Worm (Caenorhabditis elegans) whole organism, L4 larva: ENCODE results near the gene ets-4.

Source experiments
- F44E2.7 ChIP-seq: fragments of 200-800 bp; sonication (Bioruptor generic); IDR thresholded peaks from 2 replicates; pipeline ENCODE4 v2.1.2; 2022; ENCODE audit warnings: missing genetic modification characterization, missing compliant biosample characterization
- R02D3.7 ChIP-seq: fragments of 150-350 bp; sonication (generic microtip); optimal IDR thresholded peaks from 3 replicates; lab custom pipeline; 2014; ENCODE audit warnings: missing biosample characterization, missing genetic modification characterization
- T20F7.1 ChIP-seq: fragments of 200-800 bp; sonication (Bioruptor generic); optimal IDR thresholded peaks from 2 replicates; lab custom pipeline; 2018; ENCODE audit warnings: mild to moderate bottlenecking, missing genetic modification characterization, missing compliant biosample characterization
- Y5F2A.4 ChIP-seq: fragments of 200-800 bp; sonication (Bioruptor generic); optimal IDR thresholded peaks from 2 replicates; lab custom pipeline; 2018; ENCODE audit warnings: mild to moderate bottlenecking, missing genetic modification characterization, missing compliant biosample characterization
- Y75B8A.6 ChIP-seq: fragments of 200-800 bp; sonication (Bioruptor generic); IDR thresholded peaks from 2 replicates; pipeline ENCODE4 v1.3.6; 2022; ENCODE audit warnings: missing genetic modification reagents, missing genetic modification characterization, missing compliant biosample characterization
- ZK546.5 ChIP-seq, 2 experiments: sonication (generic microtip); optimal IDR thresholded peaks; 2 replicates each; lab custom pipeline; 2017; ENCODE audit warnings: missing biosample characterization in 2 of 2, missing genetic modification characterization in 2 of 2
- arid-1 ChIP-seq: fragments of 200-800 bp; sonication (Bioruptor generic); conservative IDR thresholded peaks from 2 replicates; pipeline ENCODE4 v1.3.6; 2022; ENCODE audit warnings: missing genetic modification reagents, missing genetic modification characterization, missing compliant biosample characterization
- attf-4 ChIP-seq: sonication (generic microtip); optimal IDR thresholded peaks from 3 replicates; lab custom pipeline; 2017; ENCODE audit warnings: missing biosample characterization, missing genetic modification characterization
- ceh-20 ChIP-seq: fragments of 200-800 bp; sonication (Bioruptor generic); IDR thresholded peaks from 2 replicates; pipeline ENCODE4 v1.3.6; 2022; ENCODE audit warnings: missing genetic modification reagents, missing genetic modification characterization, missing compliant biosample characterization
- ceh-32 ChIP-seq: sonication (generic microtip); optimal IDR thresholded peaks from 2 replicates; lab custom pipeline; 2016; ENCODE audit warnings: mild to moderate bottlenecking, missing genetic modification characterization, missing compliant biosample characterization; ENCODE audit not compliant: poor library complexity
- ceh-44 ChIP-seq: fragments of 200-800 bp; sonication (Bioruptor generic); IDR thresholded peaks from 2 replicates; pipeline ENCODE4 v1.3.6; 2022; ENCODE audit warnings: missing genetic modification reagents, missing genetic modification characterization, missing compliant biosample characterization
- ctbp-1 ChIP-seq: fragments of 200-800 bp; sonication (Bioruptor generic); IDR thresholded peaks from 2 replicates; pipeline ENCODE4 v1.3.6; 2022; ENCODE audit warnings: missing genetic modification reagents, missing genetic modification characterization, missing compliant biosample characterization
- daf-16 ChIP-seq, 3 experiments: sonication (generic microtip); optimal IDR thresholded peaks; 2 replicates each; lab custom pipeline; 2016 to 2017; ENCODE audit warnings: missing genetic modification characterization in 3 of 3, missing genetic modification reagents in 3 of 3, mild to moderate bottlenecking in 2 of 3, missing compliant biosample characterization in 2 of 3, missing biosample characterization in 1 of 3, moderate library complexity in 1 of 3
- dmd-9 ChIP-seq: fragments of 200-800 bp; sonication (Bioruptor generic); IDR thresholded peaks from 2 replicates; pipeline ENCODE4 v1.3.6; 2022; ENCODE audit warnings: missing genetic modification reagents, missing genetic modification characterization, missing compliant biosample characterization
- dve-1 ChIP-seq: sonication (generic microtip); optimal IDR thresholded peaks from 2 replicates; lab custom pipeline; 2017; ENCODE audit warnings: antibody characterized with exemption, mild to moderate bottlenecking, missing genetic modification characterization, missing compliant biosample characterization; ENCODE audit not compliant: insufficient read depth
- hlh-30 ChIP-seq: sonication (generic microtip); optimal IDR thresholded peaks from 2 replicates; lab custom pipeline; 2017; ENCODE audit warnings: antibody characterized with exemption, mild to moderate bottlenecking, missing genetic modification characterization, missing compliant biosample characterization; ENCODE audit not compliant: insufficient read depth
- lim-7 ChIP-seq: fragments of 200-800 bp; sonication (Bioruptor generic); IDR thresholded peaks from 2 replicates; pipeline ENCODE4 v1.3.6; 2022; ENCODE audit warnings: missing genetic modification characterization, missing compliant biosample characterization
- lin-13 ChIP-seq: fragments of 150-350 bp; optimal IDR thresholded peaks from 2 replicates; lab custom pipeline; 2014; ENCODE audit warnings: missing biosample characterization, missing genetic modification reagents, missing genetic modification characterization
- lin-29 ChIP-seq: fragments of 200-800 bp; sonication (Bioruptor generic); IDR thresholded peaks from 2 replicates; pipeline ENCODE4 v1.3.6; 2022; ENCODE audit warnings: missing genetic modification reagents, missing genetic modification characterization, missing compliant biosample characterization
- lin-38 ChIP-seq: fragments of 200-800 bp; sonication (Bioruptor generic); IDR thresholded peaks from 2 replicates; pipeline ENCODE4 v1.3.6; 2022; ENCODE audit warnings: missing genetic modification reagents, missing genetic modification characterization, missing compliant biosample characterization
- lir-3 ChIP-seq: sonication (generic microtip); optimal IDR thresholded peaks from 2 replicates; lab custom pipeline; 2016; ENCODE audit warnings: mild to moderate bottlenecking, missing genetic modification characterization, missing compliant biosample characterization
- mdt-29 ChIP-seq: fragments of 200-800 bp; sonication (Bioruptor generic); IDR thresholded peaks from 2 replicates; pipeline ENCODE4 v1.3.6; 2022; ENCODE audit warnings: missing genetic modification reagents, missing genetic modification characterization, missing compliant biosample characterization
- mes-2 ChIP-seq: sonication (generic microtip); optimal IDR thresholded peaks from 2 replicates; lab custom pipeline; 2016; ENCODE audit warnings: missing genotype, mild to moderate bottlenecking, missing genetic modification characterization, missing compliant biosample characterization; ENCODE audit not compliant: poor library complexity, severe bottlenecking
- mxl-3 ChIP-seq: fragments of 200-800 bp; sonication (Bioruptor generic); optimal IDR thresholded peaks from 2 replicates; lab custom pipeline; 2018; ENCODE audit warnings: mild to moderate bottlenecking, missing genetic modification characterization, missing compliant biosample characterization
- nhr-10 ChIP-seq: fragments of 150-350 bp; optimal IDR thresholded peaks from 2 replicates; lab custom pipeline; 2014; ENCODE audit warnings: missing biosample characterization, missing genetic modification characterization
- nhr-28 ChIP-seq: fragments of 150-350 bp; optimal IDR thresholded peaks from 2 replicates; lab custom pipeline; 2014; ENCODE audit warnings: missing biosample characterization, missing genetic modification characterization
- nhr-42 ChIP-seq: fragments of 200-800 bp; sonication (Bioruptor generic); IDR thresholded peaks from 2 replicates; pipeline ENCODE4 v1.3.6; 2022; ENCODE audit warnings: missing genetic modification characterization, missing compliant biosample characterization
- nhr-6 ChIP-seq: fragments of 150-350 bp; optimal IDR thresholded peaks from 2 replicates; lab custom pipeline; 2014; ENCODE audit warnings: missing biosample characterization, missing genetic modification characterization
- pha-4 ChIP-seq, 2 experiments: fragments of 150-350 bp in 1 of 2; fragments of 200-800 bp in 1 of 2; sonication (Bioruptor generic) in 1 of 2; IDR thresholded peaks in 1 of 2; optimal IDR thresholded peaks in 1 of 2; 2 replicates each; pipeline versions ENCODE4 v1.3.6 to Lab custom; 2014 to 2022; ENCODE audit warnings: missing genetic modification characterization in 2 of 2, missing genetic modification reagents in 2 of 2, missing biosample characterization in 1 of 2, missing compliant biosample characterization in 1 of 2
- php-3 ChIP-seq: fragments of 200-800 bp; sonication (Bioruptor generic); IDR thresholded peaks from 2 replicates; pipeline ENCODE4 v1.3.6; 2022; ENCODE audit warnings: missing genetic modification reagents, missing genetic modification characterization, missing compliant biosample characterization
- pqm-1 ChIP-seq: sonication (generic microtip); optimal IDR thresholded peaks from 2 replicates; lab custom pipeline; 2017; ENCODE audit warnings: missing biosample characterization, missing genetic modification characterization
- rbr-2 ChIP-seq: sonication (generic microtip); optimal IDR thresholded peaks from 2 replicates; lab custom pipeline; 2016; ENCODE audit warnings: missing genotype, missing genetic modification characterization, missing compliant biosample characterization
- skn-1 ChIP-seq: fragments of 150-350 bp; optimal IDR thresholded peaks from 2 replicates; lab custom pipeline; 2014; ENCODE audit warnings: missing biosample characterization, missing genetic modification characterization
- snpc-4 ChIP-seq: fragments of 150-350 bp; optimal IDR thresholded peaks from 2 replicates; lab custom pipeline; 2014; ENCODE audit warnings: missing biosample characterization, missing genetic modification characterization
- spr-1 ChIP-seq: sonication (generic microtip); optimal IDR thresholded peaks from 2 replicates; lab custom pipeline; 2016; ENCODE audit warnings: mild to moderate bottlenecking, missing genetic modification characterization, missing compliant biosample characterization
- tag-97 ChIP-seq: fragments of 200-800 bp; sonication (Bioruptor generic); IDR thresholded peaks from 2 replicates; pipeline ENCODE4 v1.3.6; 2022; ENCODE audit warnings: missing genetic modification characterization, missing compliant biosample characterization
- unc-62 ChIP-seq, 3 experiments: fragments of 150-350 bp in 1 of 3; sonication (generic microtip); optimal IDR thresholded peaks in 2 of 3; peaks in 1 of 3; 1 replicate in 1 of 3; 2 replicates in 2 of 3; lab custom pipeline; 2014 to 2017; ENCODE audit warnings: missing biosample characterization in 3 of 3, missing genetic modification characterization in 3 of 3, missing genetic modification reagents in 3 of 3, missing genotype in 1 of 3
- zip-2 ChIP-seq: fragments of 150-350 bp; optimal IDR thresholded peaks from 2 replicates; lab custom pipeline; 2014; ENCODE audit warnings: missing biosample characterization, missing genetic modification characterization

Gene ets-4

ce11 chrX:6473698-6474314, 44.9 kb upstream of the ets-4 start, which contains the start of the genes C15B12.4 and C15B12.8:
Gene C15B12.4 (minus strand): TSS chrX:6473748.
Gene C15B12.8 (plus strand): TSS chrX:6474264.
- TF ChIP-seq snpc-4 (tag; lab: Kevin White, UChicago), result no peak
- no peak for TF ChIP-seq ceh-44 (GFP tag; lab: Robert Waterston, UW)
- peak in 1 of 2 experiments; percentile 17 for TF ChIP-seq unc-62 (GFP tag; optimal IDR thresholded peaks at IDR 0.05 in 1 of 2; lab: Kevin White, UChicago)
- TF ChIP-seq unc-62 (tag; optimal IDR thresholded peaks at IDR 0.05; lab: Kevin White, UChicago), result no peak
- no peak for TF ChIP-seq rbr-2 (tag; lab: Kevin White, UChicago)
- no peak for TF ChIP-seq hlh-30 (tag; lab: Kevin White, UChicago)
- peak in 1 of 2 experiments; percentile 87 for TF ChIP-seq daf-16 (GFP tag; optimal IDR thresholded peaks at IDR 0.05; lab: Kevin White, UChicago)
- TF ChIP-seq daf-16 (tag; optimal IDR thresholded peaks at IDR 0.05; lab: Kevin White, UChicago), result no peak
- TF ChIP-seq nhr-42 (GFP tag; lab: Robert Waterston, UW), result no peak
- TF ChIP-seq R02D3.7 (tag; lab: Kevin White, UChicago), result no peak
- no peak for TF ChIP-seq skn-1 (tag; lab: Kevin White, UChicago)
- TF ChIP-seq mes-2 (tag; lab: Kevin White, UChicago), result no peak

ce11 chrX:6476540-6476939, 42.1 kb upstream of the ets-4 start, which contains the start of gene C15B12.1:
Gene C15B12.1 (plus strand): TSS chrX:6476810.
- peak; percentile 16 for TF ChIP-seq pqm-1 (tag; lab: Kevin White, UChicago)
- no peak for TF ChIP-seq mxl-3
- no peak for TF ChIP-seq lin-29
- no peak for TF ChIP-seq ceh-20 (GFP tag; lab: Robert Waterston, UW)
- TF ChIP-seq php-3 (GFP tag; lab: Robert Waterston, UW), result peak; percentile 70
- TF ChIP-seq lin-38 (GFP tag; lab: Robert Waterston, UW), result no peak
- no peak for TF ChIP-seq nhr-10 (tag; lab: Kevin White, UChicago)
- TF ChIP-seq unc-62 (GFP tag; optimal IDR thresholded peaks at IDR 0.05 in 1 of 2; lab: Kevin White, UChicago), result no peak
- no peak for TF ChIP-seq unc-62 (tag; optimal IDR thresholded peaks at IDR 0.05; lab: Kevin White, UChicago)
- no peak for TF ChIP-seq arid-1 (GFP tag; lab: Robert Waterston, UW)
- TF ChIP-seq mdt-29 (GFP tag; lab: Robert Waterston, UW), result no peak
- peak; percentile 36 for TF ChIP-seq dve-1
- no peak for TF ChIP-seq T20F7.1
- TF ChIP-seq lin-13 (GFP tag; lab: Kevin White, UChicago), result no peak
- peak; percentile 22 for TF ChIP-seq nhr-28
- no peak for TF ChIP-seq F44E2.7
- no peak for TF ChIP-seq lim-7 (GFP tag; lab: Robert Waterston, UW)
- no peak for TF ChIP-seq Y75B8A.6 (GFP tag; lab: Robert Waterston, UW)
- no peak for TF ChIP-seq pha-4 (GFP tag; IDR thresholded peaks at IDR 0.05; lab: Robert Waterston, UW)
- no peak for TF ChIP-seq pha-4 (tag; optimal IDR thresholded peaks at IDR 0.05; lab: Kevin White, UChicago)
- TF ChIP-seq Y5F2A.4 (GFP tag; lab: Kevin White, UChicago), result no peak
- TF ChIP-seq, all 104 proteins: peak for 4

DNA sequence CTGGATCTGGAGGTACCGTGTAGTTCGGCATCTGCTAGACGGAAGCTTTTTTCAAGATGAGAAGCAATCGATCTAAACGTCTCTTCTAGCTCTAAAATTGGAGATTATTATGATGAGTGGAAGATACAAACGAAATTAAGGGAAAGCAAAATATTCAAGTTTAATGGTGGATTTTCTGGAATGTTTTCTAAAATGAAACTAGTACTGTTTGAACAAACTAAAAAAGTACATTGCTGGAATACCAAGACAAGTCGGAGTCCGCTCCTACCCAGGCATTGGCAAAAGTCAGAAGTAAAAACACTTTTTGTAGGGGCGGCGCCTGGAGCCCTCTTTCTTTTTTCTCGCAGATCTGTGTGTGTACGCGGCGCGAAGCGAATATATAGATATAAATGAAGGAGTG, 33.9 kb upstream of the ets-4 start, which contains the start of gene gar-1:
Gene gar-1, minus strand, starts transcription at position 101 of the 400 bp plus-strand sequence.
- TF ChIP-seq ceh-20 (GFP tag; lab: Robert Waterston, UW) (no peak), lir-3 (no peak)

DNA sequence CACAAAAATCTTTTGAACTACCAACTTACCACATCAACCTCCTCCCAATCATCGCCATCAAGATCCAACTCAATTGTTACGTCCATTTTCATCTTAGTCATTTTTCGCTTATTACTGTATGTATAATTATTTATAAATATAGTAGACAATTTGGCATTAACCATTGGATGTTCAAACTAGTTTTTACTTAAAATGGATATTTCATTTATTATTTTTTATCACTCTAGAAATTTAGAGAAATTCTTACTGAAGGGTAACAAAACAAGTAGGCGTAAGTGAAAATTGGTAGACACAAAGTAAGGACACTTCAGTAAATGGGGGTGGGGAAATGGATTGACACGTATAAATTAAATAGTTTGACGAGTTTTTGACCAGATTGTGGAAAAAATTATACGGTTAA, 18.9 kb upstream of the ets-4 start, which contains the start of gene actl-1:
Gene actl-1, minus strand, starts transcription at position 101 of the 400 bp plus-strand sequence.
- TF ChIP-seq dmd-9 (GFP tag; lab: Robert Waterston, UW) (no peak), ceh-32 (tag; lab: Kevin White, UChicago) (no peak), ctbp-1 (GFP tag; lab: Robert Waterston, UW) (no peak), tag-97 (GFP tag; lab: Robert Waterston, UW) (no peak), daf-16 (GFP tag; optimal IDR thresholded peaks at IDR 0.05; lab: Kevin White, UChicago) (no peak), daf-16 (tag; optimal IDR thresholded peaks at IDR 0.05; lab: Kevin White, UChicago) (no peak), zip-2 (no peak), attf-4 (tag; lab: Kevin White, UChicago) (no peak), snpc-4 (tag; lab: Kevin White, UChicago) (no peak), nhr-6 (tag; lab: Kevin White, UChicago) (no peak), ZK546.5 (tag; optimal IDR thresholded peaks at IDR 0.05; lab: Kevin White, UChicago) (no peak), spr-1 (tag; lab: Kevin White, UChicago) (no peak)
